Fruit fly (Drosophila melanogaster) whole organism, prepupa: ENCODE measurements around the gene CG11927.
A peak's percentile ranks its signal among the peaks of the same experiment; 100 is the strongest.

Experiments
- Blimp-1 ChIP-seq: fragments of 200-800 bp; sonication (Bioruptor generic); optimal IDR thresholded peaks from 3 replicates; lab custom pipeline; 2017; ENCODE audit warnings: missing biosample characterization, missing genetic modification characterization, mild to moderate bottlenecking, moderate library complexity, missing genetic modification reagents
- CG10669 ChIP-seq: fragments of 200-800 bp; sonication (Bioruptor generic); optimal IDR thresholded peaks from 3 replicates; lab custom pipeline; 2018; ENCODE audit warnings: missing biosample characterization, mild to moderate bottlenecking, missing genetic modification characterization, moderate library complexity
- CG11294 ChIP-seq: fragments of 200-800 bp; sonication (Bioruptor generic); IDR thresholded peaks from 2 replicates; pipeline ENCODE4 v1.3.6; 2022; ENCODE audit warnings: missing biosample characterization, missing genetic modification characterization
- CG11762 ChIP-seq: fragments of 200-800 bp; sonication (Bioruptor generic); optimal IDR thresholded peaks from 3 replicates; lab custom pipeline; 2016; ENCODE audit warnings: missing biosample characterization, missing genetic modification characterization; ENCODE audit not compliant: insufficient read depth
- CG11902 ChIP-seq: fragments of 200-800 bp; sonication (Bioruptor generic); optimal IDR thresholded peaks from 3 replicates; lab custom pipeline; 2016; ENCODE audit warnings: missing biosample characterization, missing genetic modification characterization
- CG15336 ChIP-seq: fragments of 200-800 bp; sonication (Bioruptor generic); IDR thresholded peaks from 2 replicates; pipeline ENCODE4 v1.3.6; 2022; ENCODE audit warnings: missing biosample characterization, missing genetic modification characterization
- CG1621 ChIP-seq: fragments of 200-800 bp; sonication (Bioruptor generic); optimal IDR thresholded peaks from 3 replicates; lab custom pipeline; 2018; ENCODE audit warnings: missing biosample characterization, mild to moderate bottlenecking, missing genetic modification characterization
- CG3032 ChIP-seq: fragments of 200-800 bp; optimal IDR thresholded peaks from 2 replicates; lab custom pipeline; 2019; ENCODE audit warnings: missing biosample characterization, mild to moderate bottlenecking, missing genetic modification characterization, moderate library complexity
- CG31627 ChIP-seq: fragments of 200-800 bp; sonication (Bioruptor generic); optimal IDR thresholded peaks from 3 replicates; lab custom pipeline; 2016; ENCODE audit warnings: missing biosample characterization, missing genetic modification characterization
- CG32006 ChIP-seq: fragments of 200-800 bp; sonication (Bioruptor generic); optimal IDR thresholded peaks from 3 replicates; lab custom pipeline; 2017; ENCODE audit warnings: missing biosample characterization, mild to moderate bottlenecking, missing genetic modification characterization
- CG3919 ChIP-seq: fragments of 200-800 bp; sonication (Bioruptor generic); optimal IDR thresholded peaks from 3 replicates; lab custom pipeline; 2016; ENCODE audit warnings: missing biosample characterization, missing genetic modification characterization
- CG6163 ChIP-seq: fragments of 200-800 bp; sonication (Bioruptor generic); IDR thresholded peaks from 3 replicates; pipeline ENCODE4 v1.3.6; 2022; ENCODE audit warnings: missing biosample characterization, missing genetic modification characterization
- CG6792 ChIP-seq: fragments of 200-800 bp; sonication (Bioruptor generic); optimal IDR thresholded peaks from 3 replicates; lab custom pipeline; 2016; ENCODE audit warnings: missing biosample characterization, missing genetic modification characterization
- CG6808 ChIP-seq: fragments of 200-800 bp; sonication (Bioruptor generic); optimal IDR thresholded peaks from 3 replicates; lab custom pipeline; 2017; ENCODE audit warnings: missing biosample characterization, missing genetic modification characterization, mild to moderate bottlenecking, moderate library complexity, missing genetic modification reagents
- CG6854 ChIP-seq: fragments of 200-800 bp; sonication (Bioruptor generic); optimal IDR thresholded peaks from 2 replicates; lab custom pipeline; 2017; ENCODE audit warnings: missing biosample characterization, mild to moderate bottlenecking, missing genetic modification characterization
- CG8119 ChIP-seq: fragments of 200-800 bp; sonication (Bioruptor generic); IDR thresholded peaks from 3 replicates; pipeline ENCODE4 v1.3.6; 2022; ENCODE audit warnings: missing biosample characterization, missing genetic modification characterization
- CG8319 ChIP-seq: fragments of 200-800 bp; sonication (Bioruptor generic); optimal IDR thresholded peaks from 3 replicates; lab custom pipeline; 2016; ENCODE audit warnings: missing biosample characterization, missing genetic modification characterization
- CG8632 ChIP-seq: fragments of 200-800 bp; sonication (Bioruptor generic); optimal IDR thresholded peaks from 3 replicates; lab custom pipeline; 2016; ENCODE audit warnings: missing biosample characterization, missing genetic modification characterization
- CG9139 ChIP-seq: fragments of 200-800 bp; sonication (Bioruptor generic); optimal IDR thresholded peaks from 3 replicates; lab custom pipeline; 2017; ENCODE audit warnings: missing biosample characterization, mild to moderate bottlenecking, missing genetic modification characterization
- Eip75B ChIP-seq: fragments of 200-800 bp; sonication (Bioruptor generic); optimal IDR thresholded peaks from 3 replicates; lab custom pipeline; 2016; ENCODE audit warnings: missing biosample characterization, missing genetic modification characterization
- Eip78C ChIP-seq: fragments of 200-800 bp; sonication (Bioruptor generic); peaks from one replicate; lab custom pipeline; 2016; ENCODE audit warnings: missing biosample characterization, missing genetic modification characterization
- Eip93F ChIP-seq: fragments of 200-800 bp; sonication (Bioruptor generic); optimal IDR thresholded peaks from 2 replicates; lab custom pipeline; 2016; ENCODE audit warnings: missing biosample characterization, mild to moderate bottlenecking, missing genetic modification characterization
- Ets21C ChIP-seq: fragments of 200-800 bp; sonication (Bioruptor generic); optimal IDR thresholded peaks from 3 replicates; lab custom pipeline; 2016; ENCODE audit warnings: missing biosample characterization, missing genetic modification characterization
- Ets96B ChIP-seq: fragments of 200-800 bp; optimal IDR thresholded peaks from 2 replicates; lab custom pipeline; 2019; ENCODE audit warnings: missing biosample characterization, mild to moderate bottlenecking, missing genetic modification characterization, moderate library complexity
- Gug ChIP-seq: fragments of 200-800 bp; sonication (Bioruptor generic); IDR thresholded peaks from 2 replicates; pipeline ENCODE4 v1.3.6; 2022; ENCODE audit warnings: missing biosample characterization, missing genetic modification characterization
- Hr38 ChIP-seq: sonication (Bioruptor generic); optimal IDR thresholded peaks from 2 replicates; lab custom pipeline; 2016; ENCODE audit warnings: missing biosample characterization, missing genetic modification characterization
- Hr39 ChIP-seq: fragments of 200-800 bp; sonication (Bioruptor generic); optimal IDR thresholded peaks from 2 replicates; lab custom pipeline; 2016; ENCODE audit warnings: missing biosample characterization, missing genetic modification characterization
- Hr4 ChIP-seq: fragments of 200-800 bp; sonication (Bioruptor generic); optimal IDR thresholded peaks from 3 replicates; lab custom pipeline; 2016; ENCODE audit warnings: missing biosample characterization, missing genetic modification characterization
- Lpt ChIP-seq: fragments of 200-800 bp; sonication (Bioruptor generic); optimal IDR thresholded peaks from 3 replicates; lab custom pipeline; 2016; ENCODE audit warnings: missing biosample characterization, missing genetic modification characterization
- Met ChIP-seq: fragments of 200-800 bp; sonication (Bioruptor generic); optimal IDR thresholded peaks from 3 replicates; lab custom pipeline; 2016; ENCODE audit warnings: missing biosample characterization, missing genetic modification characterization
- OdsH ChIP-seq: fragments of 200-800 bp; sonication (Bioruptor generic); optimal IDR thresholded peaks from 3 replicates; lab custom pipeline; 2016; ENCODE audit warnings: missing biosample characterization, missing genetic modification characterization
- Sox14 ChIP-seq: fragments of 200-800 bp; sonication (Bioruptor generic); optimal IDR thresholded peaks from 3 replicates; lab custom pipeline; 2016; ENCODE audit warnings: missing biosample characterization, missing genetic modification characterization
- Sox15 ChIP-seq: fragments of 200-800 bp; sonication (Bioruptor generic); optimal IDR thresholded peaks from 3 replicates; lab custom pipeline; 2016; ENCODE audit warnings: missing biosample characterization, missing genetic modification characterization
- achi ChIP-seq: fragments of 200-800 bp; sonication (Bioruptor generic); optimal IDR thresholded peaks from 3 replicates; lab custom pipeline; 2016; ENCODE audit warnings: missing biosample characterization, missing genetic modification characterization
- acj6 ChIP-seq: fragments of 200-800 bp; sonication (Bioruptor generic); optimal IDR thresholded peaks from 3 replicates; lab custom pipeline; 2016; ENCODE audit warnings: missing biosample characterization, missing genetic modification characterization
- cyc ChIP-seq: fragments of 200-800 bp; sonication (Bioruptor generic); optimal IDR thresholded peaks from 3 replicates; lab custom pipeline; 2016; ENCODE audit warnings: missing biosample characterization, missing genetic modification characterization
- dac ChIP-seq: fragments of 200-800 bp; sonication (Bioruptor generic); optimal IDR thresholded peaks from 2 replicates; lab custom pipeline; 2017; ENCODE audit warnings: missing biosample characterization, mild to moderate bottlenecking, missing genetic modification characterization
- dsx ChIP-seq: fragments of 200-800 bp; optimal IDR thresholded peaks from 3 replicates; lab custom pipeline; 2019; ENCODE audit warnings: missing biosample characterization, mild to moderate bottlenecking, missing genetic modification characterization, moderate library complexity; ENCODE audit not compliant: poor library complexity, severe bottlenecking
- esn ChIP-seq: fragments of 200-800 bp; sonication (Bioruptor generic); optimal IDR thresholded peaks from 2 replicates; lab custom pipeline; 2016; ENCODE audit warnings: missing biosample characterization, mild to moderate bottlenecking, missing genetic modification characterization, moderate library complexity
- fd59A ChIP-seq: fragments of 200-800 bp; sonication (Bioruptor generic); optimal IDR thresholded peaks from 2 replicates; lab custom pipeline; 2017; ENCODE audit warnings: missing biosample characterization, mild to moderate bottlenecking, missing genetic modification characterization, missing genetic modification reagents
- fd85E ChIP-seq: fragments of 200-800 bp; sonication (Bioruptor generic); optimal IDR thresholded peaks from 3 replicates; lab custom pipeline; 2016; ENCODE audit warnings: missing biosample characterization, missing genetic modification characterization
- fkh ChIP-seq: fragments of 200-800 bp; sonication (Bioruptor generic); optimal IDR thresholded peaks from 3 replicates; lab custom pipeline; 2017; ENCODE audit warnings: missing biosample characterization, mild to moderate bottlenecking, missing genetic modification characterization, moderate library complexity
- lz ChIP-seq: fragments of 200-800 bp; sonication (Bioruptor generic); optimal IDR thresholded peaks from 3 replicates; lab custom pipeline; 2016; ENCODE audit warnings: missing biosample characterization, missing genetic modification characterization
- net ChIP-seq: fragments of 200-800 bp; sonication (Bioruptor generic); optimal IDR thresholded peaks from 3 replicates; lab custom pipeline; 2016; ENCODE audit warnings: missing biosample characterization, missing genetic modification characterization
- pdm3 ChIP-seq: fragments of 200-800 bp; sonication (Bioruptor generic); optimal IDR thresholded peaks from 3 replicates; lab custom pipeline; 2016; ENCODE audit warnings: missing biosample characterization, missing genetic modification characterization
- salr ChIP-seq, 2 experiments: fragments of 200-800 bp; sonication (Bioruptor generic); optimal IDR thresholded peaks; 3 replicates each; lab custom pipeline; 2016 to 2018; ENCODE audit warnings: missing biosample characterization in 2 of 2, missing genetic modification characterization in 2 of 2, mild to moderate bottlenecking in 1 of 2
- spab ChIP-seq: fragments of 200-800 bp; sonication (Bioruptor generic); optimal IDR thresholded peaks from 2 replicates; lab custom pipeline; 2017; ENCODE audit warnings: missing biosample characterization, mild to moderate bottlenecking, missing genetic modification characterization, missing genetic modification reagents
- svp ChIP-seq: fragments of 200-800 bp; sonication (Bioruptor generic); peaks from one replicate; lab custom pipeline; 2016; ENCODE audit warnings: missing biosample characterization, missing genetic modification characterization
- topi ChIP-seq: fragments of 200-800 bp; sonication (Bioruptor generic); optimal IDR thresholded peaks from 3 replicates; lab custom pipeline; 2016; ENCODE audit warnings: missing biosample characterization, missing genetic modification characterization
- vri ChIP-seq: fragments of 200-800 bp; sonication (Bioruptor generic); optimal IDR thresholded peaks from 3 replicates; lab custom pipeline; 2016; ENCODE audit warnings: missing biosample characterization, mild to moderate bottlenecking, missing genetic modification characterization

Gene CG11927

DNA sequence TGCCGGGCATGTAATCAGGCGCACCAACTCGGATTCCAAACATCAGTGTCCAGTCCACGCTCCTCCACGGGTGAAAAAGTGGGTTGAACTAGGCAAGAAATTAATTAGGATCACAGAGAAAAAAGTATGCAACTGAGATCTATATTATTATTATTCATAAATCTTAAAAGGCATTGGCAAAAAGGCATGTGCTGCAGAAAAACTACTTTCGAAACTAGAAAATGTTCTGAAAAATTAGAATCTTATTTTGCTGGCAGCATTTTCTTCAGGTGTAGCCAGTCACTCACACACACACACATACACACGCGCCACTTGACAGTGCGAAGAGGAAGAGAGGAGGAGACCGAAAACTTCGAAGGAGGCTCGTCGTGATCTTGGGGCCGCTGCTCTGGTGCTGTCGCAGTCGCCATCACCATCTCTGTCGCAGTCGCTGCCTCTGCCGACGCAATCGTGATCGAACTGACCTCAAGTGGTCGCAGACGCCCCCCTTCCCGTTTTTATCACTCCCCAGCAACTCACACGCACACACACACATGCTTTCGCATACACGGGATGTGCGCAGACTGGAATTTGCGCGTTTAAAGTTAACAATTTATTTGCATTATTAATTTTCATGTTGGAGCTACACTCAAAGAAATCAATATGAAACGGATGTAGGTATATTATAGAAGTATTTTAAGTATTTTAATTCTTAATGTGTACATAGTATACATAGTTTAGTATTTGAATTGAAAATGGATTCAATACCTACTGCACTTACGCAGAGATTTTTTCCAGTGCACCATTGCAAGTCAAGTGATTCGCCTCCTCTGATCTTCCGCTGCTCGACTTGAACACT is 40.0 kb downstream of the CG11927 start:
- TF ChIP-seq acj6: peak; percentile 94
- peak; percentile 89 for TF ChIP-seq CG8632 (GFP tag; lab: Kevin White, UChicago)
- peak; percentile 92 for TF ChIP-seq CG11762 (GFP tag; lab: Kevin White, UChicago)
- TF ChIP-seq pdm3 (GFP tag; lab: Kevin White, UChicago): peak; percentile 89
- TF ChIP-seq fd85E (GFP tag; lab: Kevin White, UChicago): peak; percentile 54
- TF ChIP-seq dsx: peak; percentile 95
- TF ChIP-seq CG10669 (GFP tag; lab: Kevin White, UChicago): peak; percentile 91
- TF ChIP-seq fkh (GFP tag; lab: Kevin White, UChicago): no peak
- peak; percentile 94 for TF ChIP-seq CG15336
- peak; percentile 99 for TF ChIP-seq svp (GFP tag; lab: Kevin White, UChicago)
- TF ChIP-seq CG9139 (GFP tag; lab: Kevin White, UChicago): peak; percentile 89
- peak; percentile 83 for TF ChIP-seq Met (GFP tag; lab: Kevin White, UChicago)
- TF ChIP-seq Blimp-1: peak; percentile 66
- TF ChIP-seq cyc (GFP tag; lab: Kevin White, UChicago): peak; percentile 88
- peak; percentile 86 for TF ChIP-seq Lpt
- peak; percentile 89 for TF ChIP-seq CG8319
- peak; percentile 85 for TF ChIP-seq Hr39 (GFP tag; lab: Kevin White, UChicago)
- TF ChIP-seq dac (GFP tag; lab: Kevin White, UChicago): peak; percentile 83
- TF ChIP-seq esn (GFP tag; lab: Kevin White, UChicago): peak; percentile 89
- peak; percentile 96 for TF ChIP-seq Ets96B (tag; lab: Kevin White, UChicago)
- peak; percentile 92 for TF ChIP-seq CG1621 (tag; lab: Kevin White, UChicago)
- peak; percentile 39 for TF ChIP-seq Eip93F (GFP tag; lab: Kevin White, UChicago)
- peak; percentile 92 for TF ChIP-seq CG6808 (GFP tag; lab: Kevin White, UChicago)
- TF ChIP-seq CG8119: peak; percentile 94
- TF ChIP-seq vri (GFP tag; lab: Kevin White, UChicago): peak; percentile 77
- peak; percentile 98 for TF ChIP-seq Eip78C (GFP tag; lab: Kevin White, UChicago)
- peak; percentile 80 for TF ChIP-seq Ets21C
- peak; percentile 97 for TF ChIP-seq CG6163 (GFP tag; lab: Robert Waterston, UW)
- TF ChIP-seq lz (GFP tag; lab: Kevin White, UChicago): peak; percentile 87
- TF ChIP-seq CG11294 (GFP tag; lab: Robert Waterston, UW): peak; percentile 90
- peak; percentile 93 for TF ChIP-seq achi (GFP tag; lab: Kevin White, UChicago)
- TF ChIP-seq CG11902: peak; percentile 85
- TF ChIP-seq CG6792 (GFP tag; lab: Kevin White, UChicago): peak; percentile 89
- peak; percentile 87 for TF ChIP-seq CG31627 (GFP tag; lab: Kevin White, UChicago)
- TF ChIP-seq Eip75B (GFP tag; lab: Kevin White, UChicago): peak; percentile 84
- no peak for TF ChIP-seq Hr38 (GFP tag; lab: Kevin White, UChicago)
- TF ChIP-seq CG32006 (GFP tag; lab: Kevin White, UChicago): peak; percentile 92
- TF ChIP-seq CG3032: peak; percentile 97
- TF ChIP-seq topi (GFP tag; lab: Kevin White, UChicago): peak; percentile 89
- peak; percentile 92 for TF ChIP-seq fd59A
- peak; percentile 92 for TF ChIP-seq Hr4 (GFP tag; lab: Kevin White, UChicago)
- TF ChIP-seq Sox14 (GFP tag; lab: Kevin White, UChicago): peak; percentile 85
- peak; percentile 80 to 91 for TF ChIP-seq salr (GFP tag; optimal IDR thresholded peaks at IDR 0.05; lab: Kevin White, UChicago)
- peak; percentile 85 for TF ChIP-seq spab (GFP tag; lab: Kevin White, UChicago)
- peak; percentile 87 for TF ChIP-seq net (GFP tag; lab: Kevin White, UChicago)
- peak; percentile 94 for TF ChIP-seq Gug (GFP tag; lab: Robert Waterston, UW)
- TF ChIP-seq CG6854 (GFP tag; lab: Kevin White, UChicago): peak; percentile 62
- peak; percentile 95 for TF ChIP-seq OdsH
- peak; percentile 93 for TF ChIP-seq CG3919 (GFP tag; lab: Kevin White, UChicago)
- TF ChIP-seq Sox15 (GFP tag; lab: Kevin White, UChicago): peak; percentile 86
